Fruit fly (Drosophila melanogaster) whole organism, adult: Measurements from ENCODE around the gene TfIIFbeta.

ENCODE experiments used
- CG11617 ChIP-seq: fragments of 200-800 bp; sonication (Bioruptor generic); optimal IDR thresholded peaks from 2 replicates; lab custom pipeline; 2017; ENCODE audit warnings: mild to moderate bottlenecking, missing biosample characterization, missing genetic modification reagents, missing genetic modification characterization
- CG12768 ChIP-seq: fragments of 200-800 bp; sonication (Bioruptor generic); optimal IDR thresholded peaks from 2 replicates; lab custom pipeline; 2017; ENCODE audit warnings: missing biosample characterization, missing genetic modification characterization, mild to moderate bottlenecking, moderate library complexity, missing genetic modification reagents
- CG1620 ChIP-seq: fragments of 200-800 bp; sonication (Bioruptor generic); optimal IDR thresholded peaks from 2 replicates; lab custom pipeline; 2016; ENCODE audit warnings: missing biosample characterization, missing genetic modification characterization
- CG5204 ChIP-seq: fragments of 200-800 bp; sonication (Bioruptor generic); optimal IDR thresholded peaks from 2 replicates; lab custom pipeline; 2016; ENCODE audit warnings: missing biosample characterization, missing genetic modification characterization
- CG7045 ChIP-seq: fragments of 200-800 bp; sonication (Bioruptor generic); optimal IDR thresholded peaks from 2 replicates; lab custom pipeline; 2017; ENCODE audit warnings: missing biosample characterization, mild to moderate bottlenecking, missing genetic modification characterization
- CG7101 ChIP-seq: fragments of 200-800 bp; sonication (Bioruptor generic); optimal IDR thresholded peaks from 2 replicates; lab custom pipeline; 2018; ENCODE audit warnings: missing biosample characterization, mild to moderate bottlenecking, missing genetic modification characterization, moderate library complexity
- Clk ChIP-seq: fragments of 200-800 bp; sonication (Bioruptor generic); optimal IDR thresholded peaks from 2 replicates; lab custom pipeline; 2017; ENCODE audit warnings: missing biosample characterization, missing genetic modification characterization
- Crg-1 ChIP-seq: fragments of 200-800 bp; sonication (Bioruptor generic); optimal IDR thresholded peaks from 2 replicates; lab custom pipeline; 2016; ENCODE audit warnings: missing biosample characterization, missing genetic modification characterization
- cic ChIP-seq: fragments of 200-800 bp; sonication (Bioruptor generic); optimal IDR thresholded peaks from 2 replicates; lab custom pipeline; 2017; ENCODE audit warnings: missing biosample characterization, mild to moderate bottlenecking, missing genetic modification characterization, moderate library complexity
- cnc ChIP-seq, 2 experiments: fragments of >200 bp; optimal IDR thresholded peaks; 2 replicates each; lab custom pipeline; 2017
- kay ChIP-seq: fragments of 200-800 bp; sonication (Bioruptor generic); peaks from one replicate; lab custom pipeline; 2016; ENCODE audit warnings: missing biosample characterization, missing genetic modification characterization, borderline replicate concordance
- pad ChIP-seq: fragments of 200-800 bp; sonication (Bioruptor generic); optimal IDR thresholded peaks from 3 replicates; lab custom pipeline; 2017; ENCODE audit warnings: missing biosample characterization, missing genetic modification characterization, mild to moderate bottlenecking, moderate library complexity, missing genetic modification reagents
- tj ChIP-seq: fragments of 200-800 bp; sonication (Bioruptor generic); optimal IDR thresholded peaks from 3 replicates; lab custom pipeline; 2017; ENCODE audit warnings: missing biosample characterization, mild to moderate bottlenecking, missing genetic modification characterization, moderate library complexity
- toe ChIP-seq: fragments of 200-800 bp; sonication (Bioruptor generic); optimal IDR thresholded peaks from 2 replicates; lab custom pipeline; 2016; ENCODE audit warnings: missing biosample characterization, missing genetic modification characterization

- TF ChIP-seq CG12768 (GFP tag; lab: Kevin White, UChicago) (no peak), CG7101 (tag; lab: Kevin White, UChicago) (no peak), Crg-1 (GFP tag; lab: Kevin White, UChicago) (no peak), pad (GFP tag; lab: Kevin White, UChicago) (no peak), tj (GFP tag; lab: Kevin White, UChicago) (no peak), CG1620 (no peak), cic (GFP tag; lab: Kevin White, UChicago) (no peak), kay (no peak), CG5204 (GFP tag; lab: Kevin White, UChicago) (no peak), CG7045 (GFP tag; lab: Kevin White, UChicago) (no peak), toe (GFP tag; lab: Kevin White, UChicago) (no peak), CG11617 (no peak), Clk (no peak), cnc (optimal IDR thresholded peaks at IDR 0.05; lab: Kevin White, UChicago) (no peak)
Measured at dm6 chr3R:10782167-10782566, 14.6 kb upstream of the TfIIFbeta start, which contains the start of gene CG42633.
